Fruit fly (Drosophila melanogaster): ENCODE data around the gene pum.

pum gene

DNA sequence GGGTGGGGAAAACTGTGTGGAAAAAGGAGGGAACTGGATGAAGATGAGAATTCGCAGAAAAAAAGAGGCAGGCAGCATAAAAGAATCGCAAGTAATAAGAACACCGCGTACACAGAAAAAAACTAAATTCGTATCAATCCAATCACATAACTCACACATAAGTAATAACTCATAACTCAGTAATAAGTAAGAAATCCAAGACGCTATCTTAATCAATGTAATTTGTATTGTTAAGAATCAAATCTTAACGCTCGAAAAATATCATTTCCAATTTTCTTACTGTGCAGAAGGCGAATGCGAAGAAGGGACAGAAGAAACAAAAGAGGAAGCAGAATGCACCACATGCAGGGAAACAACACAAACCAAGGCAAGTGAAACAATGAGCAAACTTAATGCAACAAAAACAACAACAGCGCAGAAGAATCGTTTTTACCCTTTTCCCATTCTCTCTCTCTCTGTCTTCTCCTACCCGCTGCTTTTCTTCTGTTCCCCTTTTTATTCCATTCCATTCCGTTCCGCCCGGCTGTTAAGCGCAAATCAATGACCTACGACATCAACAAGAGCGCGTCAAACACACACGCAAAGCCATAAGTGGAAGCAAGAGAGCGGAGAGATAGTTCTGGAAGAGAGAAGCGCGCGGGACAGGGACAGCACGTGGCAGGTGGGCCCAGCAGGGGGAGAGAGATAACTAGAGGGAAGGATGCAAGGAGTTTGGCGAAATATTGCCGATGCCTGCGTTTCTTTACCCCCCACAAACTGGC lies 8.2 kb downstream of the pum start (continued):
- TF ChIP-seq CG2129 (GFP tag; IDR thresholded peaks at IDR 0.05; ENCODE audit: partially characterized antibody) (no peak), Optix (GFP tag; IDR thresholded peaks at IDR 0.05) (no peak; the same call in 2 of the 3 replicates), CG2199 (GFP tag; IDR thresholded peaks at IDR 0.05) (no peak), CG8478 (optimal IDR thresholded peaks at IDR 0.05) (no peak), CG12391 (tag; optimal IDR thresholded peaks at IDR 0.05) (peak; percentile 87), gfzf (GFP tag; optimal IDR thresholded peaks at IDR 0.05) (no peak), sima (GFP tag; optimal IDR thresholded peaks at IDR 0.05) (peak; percentile 76), CG6654 (GFP tag; optimal IDR thresholded peaks at IDR 0.05) (peak; percentile 48), fu2 (GFP tag; optimal IDR thresholded peaks at IDR 0.05) (peak; percentile 63), Atf-2 (GFP tag; optimal IDR thresholded peaks at IDR 0.05) (peak; percentile 78), nerfin-1 (tag; optimal IDR thresholded peaks at IDR 0.05) (peak; percentile 25), Antp (GFP tag; optimal IDR thresholded peaks at IDR 0.05) (peak; percentile 82), CG9797 (GFP tag; optimal IDR thresholded peaks at IDR 0.05) (no peak), schlank (tag; optimal IDR thresholded peaks at IDR 0.05) (no peak), en (GFP tag; optimal IDR thresholded peaks at IDR 0.05) (peak; percentile 76), shn (GFP tag; optimal IDR thresholded peaks at IDR 0.05) (peak; percentile 75), CoRest (tag; optimal IDR thresholded peaks at IDR 0.05) (peak; percentile 80), CG8281 (tag; optimal IDR thresholded peaks at IDR 0.05) (no peak), CG10147 (GFP tag; optimal IDR thresholded peaks at IDR 0.05) (peak; percentile 30), CG30403 (GFP tag; optimal IDR thresholded peaks at IDR 0.05) (peak; percentile 83), gro (GFP tag; optimal IDR thresholded peaks at IDR 0.05) (peak; percentile 36), pros (GFP tag; optimal IDR thresholded peaks at IDR 0.05) (peak; percentile 93), gsb (GFP tag; IDR thresholded peaks at IDR 0.05) (no peak), NC2α (GFP tag; optimal IDR thresholded peaks at IDR 0.05) (peak; percentile 78), H2.0 (GFP tag; IDR thresholded peaks at IDR 0.05) (peak; percentile 63), CG1792 (GFP tag; optimal IDR thresholded peaks at IDR 0.05) (peak; percentile 79), CG17568 (GFP tag; optimal IDR thresholded peaks at IDR 0.05) (peak; percentile 41), CG18764 (GFP tag; optimal IDR thresholded peaks at IDR 0.05) (peak; percentile 83), repo (GFP tag; optimal IDR thresholded peaks at IDR 0.05) (peak; percentile 77), dan (GFP tag; IDR thresholded peaks at IDR 0.05) (no peak), Rfx (GFP tag; IDR thresholded peaks at IDR 0.05) (peak; percentile 64), dati (GFP tag; IDR thresholded peaks at IDR 0.05) (no peak), CG11695 (GFP tag; IDR thresholded peaks at IDR 0.05) (peak; percentile 75; the same call in 2 of the 3 replicates), Sry-β (GFP tag; optimal IDR thresholded peaks at IDR 0.05) (peak; percentile 29), CG9932 (GFP tag; IDR thresholded peaks at IDR 0.05) (no peak; the same call in 1 of the 2 replicates), insv (GFP tag; optimal IDR thresholded peaks at IDR 0.05) (peak; percentile 7 to 8), CG12071 (GFP tag; optimal IDR thresholded peaks at IDR 0.05) (peak; percentile 26), ac (GFP tag; optimal IDR thresholded peaks at IDR 0.05) (no peak), kni (GFP tag; optimal IDR thresholded peaks at IDR 0.05) (peak; percentile 83), CG6813 (GFP tag; optimal IDR thresholded peaks at IDR 0.05) (peak; percentile 58), prd (optimal IDR thresholded peaks at IDR 0.05) (no peak), prd (GFP tag; IDR thresholded peaks at IDR 0.05) (peak; percentile 87), CG8290 (GFP tag; optimal IDR thresholded peaks at IDR 0.05) (peak; percentile 61), CG8290 (tag; optimal IDR thresholded peaks at IDR 0.05) (peak in 1 of 2 experiments; percentile 22), CG14860 (GFP tag; IDR thresholded peaks at IDR 0.05; ENCODE audit: partially characterized antibody) (no peak), CG2712 (tag; optimal IDR thresholded peaks at IDR 0.05) (peak; percentile 90), Neu2 (GFP tag; optimal IDR thresholded peaks at IDR 0.05; ENCODE audit: borderline replicate concordance) (no peak), CG4820 (GFP tag; optimal IDR thresholded peaks at IDR 0.05) (peak; percentile 80), Med (GFP tag) (peak; percentile 89), CG32767 (GFP tag; IDR thresholded peaks at IDR 0.05) (no peak)
